Fruit fly (Drosophila melanogaster): ENCODE measurements around the gene CG9109.

The CG9109 gene

dm6 chr2L:6082157-6082645, 48.0 kb upstream of the CG9109 start, which contains the start of gene Kr-h1 (continued):
- TF ChIP-seq az2 (GFP tag; optimal IDR thresholded peaks at IDR 0.05) (no peak), CG12104 (GFP tag; optimal IDR thresholded peaks at IDR 0.05) (no peak), cad (GFP tag; optimal IDR thresholded peaks at IDR 0.05) (no peak)

- TF ChIP-seq fd96Cb (tag; optimal IDR thresholded peaks at IDR 0.05) (no peak), sob (GFP tag; IDR thresholded peaks at IDR 0.05) (no peak), Oli (tag; optimal IDR thresholded peaks at IDR 0.05) (no peak), sima (GFP tag; optimal IDR thresholded peaks at IDR 0.05) (no peak), gce (GFP tag; IDR thresholded peaks at IDR 0.05) (0 out of 3 replicates have a peak, but pooled peaks have one; percentile 7), unc-4 (GFP tag; IDR thresholded peaks at IDR 0.05; ENCODE audit: partially characterized antibody) (no peak), HmgD (GFP tag; optimal IDR thresholded peaks at IDR 0.05) (no peak), cwo (GFP tag; optimal IDR thresholded peaks at IDR 0.05) (no peak), hkb (optimal IDR thresholded peaks at IDR 0.05) (no peak), hkb (GFP tag; IDR thresholded peaks at IDR 0.05) (no peak), bigmax (GFP tag; optimal IDR thresholded peaks at IDR 0.05) (no peak), abd-A (tag; optimal IDR thresholded peaks at IDR 0.05) (peak; percentile 28), Dad (GFP tag; optimal IDR thresholded peaks at IDR 0.05) (no peak), danr (GFP tag; IDR thresholded peaks at IDR 0.05) (no peak), Ssrp (tag; optimal IDR thresholded peaks at IDR 0.05) (no peak), Hmr (GFP tag; optimal IDR thresholded peaks at IDR 0.05) (no peak), CG1603 (tag; optimal IDR thresholded peaks at IDR 0.05) (no peak), nerfin-1 (tag; optimal IDR thresholded peaks at IDR 0.05) (peak; percentile 20), ap (GFP tag; IDR thresholded peaks at IDR 0.05) (no peak), CG8388 (GFP tag; optimal IDR thresholded peaks at IDR 0.05) (no peak), cg (GFP tag; optimal IDR thresholded peaks at IDR 0.05) (peak; percentile 27), cato (GFP tag; optimal IDR thresholded peaks at IDR 0.05; ENCODE audit: borderline replicate concordance) (no peak), ato (GFP tag; IDR thresholded peaks at IDR 0.05; ENCODE audit: partially characterized antibody) (0 out of 2 replicates have a peak, but pooled peaks have one; percentile 15), CG42726 (GFP tag; IDR thresholded peaks at IDR 0.05; ENCODE audit: partially characterized antibody) (peak; percentile 100), Usf (GFP tag; optimal IDR thresholded peaks at IDR 0.05) (no peak), p53 (GFP tag; optimal IDR thresholded peaks at IDR 0.05) (no peak), CG3407 (GFP tag; optimal IDR thresholded peaks at IDR 0.05) (no peak), gt (GFP tag; IDR thresholded peaks at IDR 0.05) (no peak), CG34376 (GFP tag; optimal IDR thresholded peaks at IDR 0.05) (no peak), Side (GFP tag; optimal IDR thresholded peaks at IDR 0.05) (no peak), Stat92E (GFP tag; optimal IDR thresholded peaks at IDR 0.05) (no peak), Hr51 (GFP tag; optimal IDR thresholded peaks at IDR 0.05) (no peak), sna (GFP tag; IDR thresholded peaks at IDR 0.05; ENCODE audit: partially characterized antibody) (no peak), CG9437 (GFP tag; optimal IDR thresholded peaks at IDR 0.05) (no peak), Opbp (GFP tag; IDR thresholded peaks at IDR 0.05; ENCODE audit: partially characterized antibody) (no peak), Deaf1 (tag; optimal IDR thresholded peaks at IDR 0.05) (peak; percentile 14), odd (GFP tag; optimal IDR thresholded peaks at IDR 0.05) (no peak), tgo (GFP tag; IDR thresholded peaks at IDR 0.05) (no peak; the same call in 2 of the 3 replicates), PHDP (tag; optimal IDR thresholded peaks at IDR 0.05) (no peak), Scr (GFP tag; IDR thresholded peaks at IDR 0.05; ENCODE audit: partially characterized antibody) (no peak), bbx (GFP tag; IDR thresholded peaks at IDR 0.05; ENCODE audit: partially characterized antibody) (no peak), crol (GFP tag; IDR thresholded peaks at IDR 0.05) (peak; percentile 45; the same call in 1 of the 2 replicates), CG2199 (GFP tag; IDR thresholded peaks at IDR 0.05) (peak; percentile 70; the same call in 1 of the 3 replicates), stc (GFP tag; IDR thresholded peaks at IDR 0.05) (peak; percentile 20; the same call in 1 of the 2 replicates)
Observed at dm6 chr2L:6081134-6081832, 47.1 kb upstream of the CG9109 start.
